Worm (Caenorhabditis elegans): ENCODE data around the gene tsp-20.

DNA sequence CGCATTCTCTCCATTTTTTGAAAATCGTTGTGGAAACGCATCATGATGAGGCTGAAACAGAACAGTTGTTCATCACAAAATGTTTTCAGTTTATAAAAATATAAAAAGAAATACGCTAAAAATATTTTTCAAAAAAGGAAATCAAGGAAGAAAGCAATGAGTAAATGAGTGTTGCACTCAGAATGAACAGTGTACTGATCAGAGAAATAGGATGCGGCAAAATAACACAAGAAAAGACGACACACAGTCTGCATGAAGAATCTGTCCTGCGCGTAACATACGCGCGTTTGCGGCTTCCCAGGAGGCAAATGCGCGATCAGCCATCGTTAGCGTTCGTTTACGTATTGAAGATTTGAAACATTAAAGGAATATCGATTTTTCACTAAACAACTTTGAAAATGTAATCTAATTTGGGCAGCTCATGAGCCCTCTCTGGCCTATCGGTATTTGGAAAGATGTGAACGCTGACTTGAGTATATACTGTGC, 50.2 kb downstream of the tsp-20 start, which contains the start of gene C49F5.3:
- no peak for TF ChIP-seq klf-2 (GFP tag; conservative IDR thresholded peaks at IDR 0.05)
- TF ChIP-seq flt-1 (GFP tag; IDR thresholded peaks at IDR 0.05): no peak
- TF ChIP-seq ztf-23 (GFP tag; IDR thresholded peaks at IDR 0.05): no peak
